Worm (Caenorhabditis elegans) whole organism, L4 larva: ENCODE data around the gene Y62E10A.24.

ENCODE experiments used
- ama-1 ChIP-seq: fragments of 150-350 bp; optimal IDR thresholded peaks from 2 replicates; lab custom pipeline; 2014; ENCODE audit warnings: inconsistent platforms, mixed read lengths
- ceh-82 ChIP-seq: sonication (generic microtip); optimal IDR thresholded peaks from 2 replicates; lab custom pipeline; 2017; ENCODE audit warnings: missing biosample characterization, missing genetic modification characterization
- egl-27 ChIP-seq: sonication (generic microtip); optimal IDR thresholded peaks from 3 replicates; lab custom pipeline; 2017; ENCODE audit warnings: missing biosample characterization, missing genetic modification reagents, missing genetic modification characterization
- lin-39 ChIP-seq: fragments of 150-350 bp; optimal IDR thresholded peaks from 2 replicates; lab custom pipeline; 2014; ENCODE audit warnings: missing biosample characterization, missing genetic modification reagents, missing genetic modification characterization
- mep-1 ChIP-seq: fragments of 150-350 bp; sonication (generic microtip); optimal IDR thresholded peaks from 3 replicates; lab custom pipeline; 2014; ENCODE audit warnings: missing biosample characterization, missing genetic modification characterization
- php-3 ChIP-seq: fragments of 200-800 bp; sonication (Bioruptor generic); IDR thresholded peaks from 2 replicates; pipeline ENCODE4 v1.3.6; 2022; ENCODE audit warnings: missing genetic modification reagents, missing genetic modification characterization, missing compliant biosample characterization

DNA sequence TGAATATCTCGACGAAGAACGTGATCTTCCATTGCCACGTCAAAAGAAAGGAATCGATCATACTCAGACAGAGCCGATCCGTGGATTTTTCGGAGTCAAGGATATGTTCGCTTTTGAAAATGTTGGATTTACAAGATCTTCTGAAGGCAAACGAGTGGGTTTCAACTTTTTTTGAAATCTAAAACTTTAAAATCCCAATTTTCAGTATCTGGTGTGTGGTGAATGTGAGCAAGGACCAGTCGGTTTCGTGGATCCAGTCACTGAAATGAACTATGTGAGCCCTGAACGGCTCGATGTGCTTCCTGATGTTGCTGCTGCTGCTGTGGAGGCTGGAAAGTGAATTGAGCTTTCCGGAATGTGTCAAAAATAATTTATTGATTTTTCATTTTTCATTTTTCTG, 16.4 kb downstream of the Y62E10A.24 start, which contains the start of gene lsm-3:
- TF ChIP-seq mep-1 (no peak), ama-1 (lab: Kevin White, UChicago) (no peak), php-3 (GFP tag; lab: Robert Waterston, UW) (no peak), lin-39 (tag; lab: Kevin White, UChicago) (no peak), ceh-82 (no peak), egl-27 (tag; lab: Kevin White, UChicago) (no peak)
